Fruit fly (Drosophila melanogaster): ENCODE measurements around the gene CG11350.

DNA sequence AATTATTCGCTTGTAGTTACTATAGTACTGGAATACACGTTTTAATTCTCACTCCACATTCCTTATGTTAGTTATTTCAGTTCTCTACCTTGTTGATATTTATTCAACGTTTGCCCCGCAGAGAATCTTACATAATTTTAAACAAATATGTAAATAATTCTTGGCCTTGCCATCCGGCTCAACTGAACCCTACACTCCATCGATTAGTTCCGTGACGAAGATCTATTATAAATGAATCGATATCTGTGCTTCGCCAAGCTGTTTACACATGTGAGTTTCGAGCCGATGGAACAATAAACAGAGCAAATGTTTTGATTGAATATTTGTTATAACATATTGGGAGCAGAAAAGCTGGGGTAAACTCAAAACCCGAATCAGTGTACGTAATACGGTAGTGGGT lies 39.2 kb downstream of the CG11350 start:
- no peak for TF ChIP-seq Myc (optimal IDR thresholded peaks at IDR 0.05)
- TF ChIP-seq sage (GFP tag; optimal IDR thresholded peaks at IDR 0.05), result no peak
- no peak for TF ChIP-seq lola (GFP tag; optimal IDR thresholded peaks at IDR 0.05)
- TF ChIP-seq dmrt93B (GFP tag; optimal IDR thresholded peaks at IDR 0.05), result no peak
- TF ChIP-seq usp (GFP tag; optimal IDR thresholded peaks at IDR 0.05), result no peak
- TF ChIP-seq fru (GFP tag; optimal IDR thresholded peaks at IDR 0.05), result no peak
- TF ChIP-seq dl (GFP tag; optimal IDR thresholded peaks at IDR 0.05; ENCODE audit: insufficient read depth in 1 of 2, partially characterized antibody in 2 of 2), result no peak

Measured in whole organism, wandering third instar larva.